Fruit fly (Drosophila melanogaster): ENCODE data around the gene Rab3-GAP.

Rab3-GAP gene

dm6 chr2L:12049133-12049532 lies 13.9 kb downstream of the Rab3-GAP start, which contains the start of gene PLCXD:
Gene PLCXD, plus strand, starts transcription at chr2L:12049418.
- no peak for TF ChIP-seq CG11294 (GFP tag; IDR thresholded peaks at IDR 0.05)
- peak; percentile 32 for TF ChIP-seq fkh (GFP tag; optimal IDR thresholded peaks at IDR 0.05)
- TF ChIP-seq Sox15 (GFP tag; optimal IDR thresholded peaks at IDR 0.05), result no peak
- no peak for TF ChIP-seq CG3032 (tag; optimal IDR thresholded peaks at IDR 0.05)
- TF ChIP-seq Met (GFP tag; optimal IDR thresholded peaks at IDR 0.05), result no peak
- no peak for TF ChIP-seq CG8632 (GFP tag; optimal IDR thresholded peaks at IDR 0.05)
- no peak for TF ChIP-seq achi (GFP tag; optimal IDR thresholded peaks at IDR 0.05)

DNA sequence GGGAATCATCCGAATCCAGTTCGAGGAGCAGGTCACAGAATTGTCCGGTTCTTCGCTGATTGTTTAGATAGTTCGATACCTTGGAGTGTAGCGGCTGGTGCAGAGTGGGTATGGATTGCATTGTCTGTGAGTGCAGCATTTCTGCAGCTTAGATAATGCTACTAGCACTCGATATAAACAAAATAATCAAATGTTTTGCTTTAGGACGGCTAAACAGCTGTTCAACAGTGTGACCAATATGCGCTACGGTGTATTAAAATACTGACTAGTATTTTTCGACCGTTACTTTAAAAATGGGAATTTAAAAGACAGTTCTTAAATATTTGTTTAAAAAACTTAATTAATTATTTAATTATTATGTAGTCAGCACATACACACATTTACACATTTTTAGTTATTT lies 14.3 kb downstream of the Rab3-GAP start, which contains the start of gene Plzf:
TSS of gene Plzf (minus strand) at position 196 of the 400 bp plus-strand sequence.
- TF ChIP-seq Blimp-1 (GFP tag; optimal IDR thresholded peaks at IDR 0.05) (no peak), CG1621 (tag; optimal IDR thresholded peaks at IDR 0.05) (no peak), Eip93F (GFP tag; optimal IDR thresholded peaks at IDR 0.05) (no peak), CG9139 (GFP tag; optimal IDR thresholded peaks at IDR 0.05) (no peak), CG3919 (GFP tag; optimal IDR thresholded peaks at IDR 0.05) (no peak), CG6276 (GFP tag; optimal IDR thresholded peaks at IDR 0.05) (no peak), Hr38 (GFP tag; optimal IDR thresholded peaks at IDR 0.05) (no peak), CG8319 (GFP tag; optimal IDR thresholded peaks at IDR 0.05) (no peak), svp (GFP tag) (no peak), salr (GFP tag; optimal IDR thresholded peaks at IDR 0.05) (no peak), esn (GFP tag; optimal IDR thresholded peaks at IDR 0.05) (no peak), fd85E (GFP tag; optimal IDR thresholded peaks at IDR 0.05) (no peak), CG34406 (GFP tag; optimal IDR thresholded peaks at IDR 0.05) (no peak), dac (GFP tag; optimal IDR thresholded peaks at IDR 0.05) (no peak), CG3032 (tag; optimal IDR thresholded peaks at IDR 0.05) (no peak), Sox14 (GFP tag; optimal IDR thresholded peaks at IDR 0.05) (no peak), achi (GFP tag; optimal IDR thresholded peaks at IDR 0.05) (no peak)

- TF ChIP-seq CG15336 (GFP tag; IDR thresholded peaks at IDR 0.05) (no peak), Hr4 (GFP tag; optimal IDR thresholded peaks at IDR 0.05) (peak; percentile 30)
Measured at dm6 chr2L:12046856-12047230, 16.1 kb downstream of the Rab3-GAP start.

dm6 chr2L:12045941-12046855 lies 16.8 kb downstream of the Rab3-GAP start, which contains the start of gene CG6770:
Gene CG6770, minus strand, starts transcription at chr2L:12046118.
- TF ChIP-seq Lpt (GFP tag; optimal IDR thresholded peaks at IDR 0.05) (peak; percentile 43), CG8319 (GFP tag; optimal IDR thresholded peaks at IDR 0.05) (peak; percentile 54), Met (GFP tag; optimal IDR thresholded peaks at IDR 0.05) (peak; percentile 91), Eip75B (GFP tag; optimal IDR thresholded peaks at IDR 0.05) (peak; percentile 85), Hr38 (GFP tag; optimal IDR thresholded peaks at IDR 0.05) (no peak), fkh (GFP tag; optimal IDR thresholded peaks at IDR 0.05) (peak; percentile 74), Ets96B (tag; optimal IDR thresholded peaks at IDR 0.05) (peak; percentile 85), topi (GFP tag; optimal IDR thresholded peaks at IDR 0.05) (peak; percentile 87), CG11902 (GFP tag; optimal IDR thresholded peaks at IDR 0.05) (peak; percentile 63), svp (GFP tag) (peak; percentile 94), CG10631 (GFP tag; optimal IDR thresholded peaks at IDR 0.05) (peak; percentile 74), CG9139 (GFP tag; optimal IDR thresholded peaks at IDR 0.05) (peak; percentile 72), Smox (GFP tag; optimal IDR thresholded peaks at IDR 0.05) (peak; percentile 92), Sox102F (GFP tag; optimal IDR thresholded peaks at IDR 0.05) (peak; percentile 91), dac (GFP tag; optimal IDR thresholded peaks at IDR 0.05) (peak; percentile 25), CG31627 (GFP tag; optimal IDR thresholded peaks at IDR 0.05) (peak; percentile 82), fd85E (GFP tag; optimal IDR thresholded peaks at IDR 0.05) (peak; percentile 63), CG15336 (GFP tag; IDR thresholded peaks at IDR 0.05) (peak; percentile 92), CG6808 (GFP tag; optimal IDR thresholded peaks at IDR 0.05) (peak; percentile 88), CG11762 (GFP tag; optimal IDR thresholded peaks at IDR 0.05; ENCODE audit: insufficient read depth) (peak; percentile 79), CG3032 (tag; optimal IDR thresholded peaks at IDR 0.05) (peak; percentile 88), lz (GFP tag; optimal IDR thresholded peaks at IDR 0.05) (peak; percentile 90), Sox15 (GFP tag; optimal IDR thresholded peaks at IDR 0.05) (peak; percentile 61), CG7368 (GFP tag; optimal IDR thresholded peaks at IDR 0.05) (peak; percentile 66), pdm3 (GFP tag; optimal IDR thresholded peaks at IDR 0.05) (peak; percentile 87), CG34406 (GFP tag; optimal IDR thresholded peaks at IDR 0.05) (peak; percentile 89), achi (GFP tag; optimal IDR thresholded peaks at IDR 0.05) (peak; percentile 88), CG4318 (GFP tag; optimal IDR thresholded peaks at IDR 0.05) (peak; percentile 38), salr (GFP tag; optimal IDR thresholded peaks at IDR 0.05) (peak; percentile 28 to 76), Ets21C (GFP tag; optimal IDR thresholded peaks at IDR 0.05) (peak; percentile 79), CG3919 (GFP tag; optimal IDR thresholded peaks at IDR 0.05) (peak; percentile 87), ss (GFP tag; optimal IDR thresholded peaks at IDR 0.05) (peak; percentile 81 to 87), CG1621 (tag; optimal IDR thresholded peaks at IDR 0.05) (peak; percentile 64), CG11294 (GFP tag; IDR thresholded peaks at IDR 0.05) (peak; percentile 76)

Measured in whole organism, prepupa.